Worm (Caenorhabditis elegans) whole organism, L1 larva: ENCODE results near the gene srbc-36.

Source experiments
- alr-1 ChIP-seq: fragments of 200-800 bp; sonication (Bioruptor generic); optimal IDR thresholded peaks from 2 replicates; lab custom pipeline; 2018; ENCODE audit warnings: borderline replicate concordance, mild to moderate bottlenecking, missing genetic modification characterization, missing compliant biosample characterization
- nhr-11 ChIP-seq: fragments of 150-350 bp; optimal IDR thresholded peaks from 2 replicates; lab custom pipeline; 2014; ENCODE audit warnings: missing biosample characterization, missing genetic modification characterization
- nhr-20 ChIP-seq: sonication (generic microtip); optimal IDR thresholded peaks from 2 replicates; lab custom pipeline; 2016; ENCODE audit warnings: mild to moderate bottlenecking, missing genetic modification characterization, missing compliant biosample characterization
- nhr-28 ChIP-seq: fragments of 150-350 bp; optimal IDR thresholded peaks from 2 replicates; lab custom pipeline; 2014; ENCODE audit warnings: missing biosample characterization, missing genetic modification characterization
- ztf-4 ChIP-seq: fragments of 150-350 bp; optimal IDR thresholded peaks from 2 replicates; lab custom pipeline; 2014; ENCODE audit warnings: missing biosample characterization, missing genetic modification characterization

ce11 chrV:3535260-3535659 is 44.9 kb upstream of the srbc-36 start, which contains the start of gene nhr-221:
- TF ChIP-seq ztf-4 (tag; lab: Kevin White, UChicago) (no peak), nhr-20 (no peak), nhr-11 (tag; lab: Kevin White, UChicago) (no peak), nhr-28 (tag; lab: Kevin White, UChicago) (no peak), alr-1 (tag; lab: Kevin White, UChicago) (no peak)
